Worm (Caenorhabditis elegans) whole organism, late embryonic: ENCODE measurements around the gene C05A9.2.

ENCODE experiments used
- C08G9.2 ChIP-seq: sonication (generic microtip); optimal IDR thresholded peaks from 2 replicates; lab custom pipeline; 2016; ENCODE audit warnings: mild to moderate bottlenecking, missing genetic modification characterization, moderate library complexity, missing compliant biosample characterization
- C38D4.7 ChIP-seq: fragments of 200-800 bp; sonication (Bioruptor generic); optimal IDR thresholded peaks from 2 replicates; lab custom pipeline; 2018; ENCODE audit warnings: mild to moderate bottlenecking, missing genetic modification characterization, moderate library complexity, missing compliant biosample characterization
- F13H6.1 ChIP-seq: sonication (generic microtip); optimal IDR thresholded peaks from 2 replicates; lab custom pipeline; 2016; ENCODE audit warnings: missing genetic modification characterization, missing compliant biosample characterization
- K02D7.2 ChIP-seq: sonication (generic microtip); optimal IDR thresholded peaks from 2 replicates; lab custom pipeline; 2017; ENCODE audit warnings: mild to moderate bottlenecking, missing genetic modification characterization, missing compliant biosample characterization
- T23F11.4 ChIP-seq: fragments of 200-800 bp; sonication (Bioruptor generic); optimal IDR thresholded peaks from 2 replicates; lab custom pipeline; 2018; ENCODE audit warnings: mild to moderate bottlenecking, missing genetic modification characterization, missing compliant biosample characterization
- ahr-1 ChIP-seq: sonication (generic microtip); optimal IDR thresholded peaks from 2 replicates; lab custom pipeline; 2016; ENCODE audit warnings: missing genetic modification characterization, missing compliant biosample characterization
- ceh-14 ChIP-seq: sonication (generic microtip); optimal IDR thresholded peaks from 2 replicates; lab custom pipeline; 2016; ENCODE audit warnings: missing genotype, missing genetic modification characterization, missing compliant biosample characterization
- ceh-22 ChIP-seq: sonication (generic microtip); optimal IDR thresholded peaks from 2 replicates; lab custom pipeline; 2017; ENCODE audit warnings: missing biosample characterization, missing genetic modification characterization
- ceh-24 ChIP-seq: sonication (generic microtip); optimal IDR thresholded peaks from 2 replicates; lab custom pipeline; 2016; ENCODE audit warnings: mild to moderate bottlenecking, missing genetic modification characterization, missing compliant biosample characterization
- ceh-31 ChIP-seq: sonication (generic microtip); optimal IDR thresholded peaks from 2 replicates; lab custom pipeline; 2016; ENCODE audit warnings: missing genetic modification characterization, missing compliant biosample characterization
- ceh-45 ChIP-seq: fragments of 200-800 bp; sonication (Bioruptor generic); IDR thresholded peaks from 2 replicates; pipeline ENCODE4 v1.3.6; 2022; ENCODE audit warnings: missing genetic modification reagents, missing genetic modification characterization, missing compliant biosample characterization
- ceh-48 ChIP-seq: sonication (generic microtip); optimal IDR thresholded peaks from 2 replicates; lab custom pipeline; 2016; ENCODE audit warnings: missing genetic modification characterization, inconsistent platforms, missing compliant biosample characterization
- ceh-6 ChIP-seq: fragments of 200-800 bp; sonication (Bioruptor generic); optimal IDR thresholded peaks from 2 replicates; lab custom pipeline; 2018; ENCODE audit warnings: mild to moderate bottlenecking, missing genetic modification characterization, missing compliant biosample characterization
- ceh-9 ChIP-seq: sonication (generic microtip); optimal IDR thresholded peaks from 2 replicates; lab custom pipeline; 2016; ENCODE audit warnings: mild to moderate bottlenecking, missing genetic modification characterization, inconsistent platforms, missing compliant biosample characterization
- dmd-4 ChIP-seq: sonication (generic microtip); optimal IDR thresholded peaks from 2 replicates; lab custom pipeline; 2016; ENCODE audit warnings: borderline replicate concordance, missing genetic modification characterization, missing compliant biosample characterization
- dve-1 ChIP-seq: sonication (generic microtip); optimal IDR thresholded peaks from 2 replicates; lab custom pipeline; 2017; ENCODE audit warnings: antibody characterized with exemption, mild to moderate bottlenecking, missing genetic modification characterization, missing compliant biosample characterization
- elt-2 ChIP-seq: sonication (generic microtip); optimal IDR thresholded peaks from 2 replicates; lab custom pipeline; 2016; ENCODE audit warnings: missing genetic modification reagents, missing genetic modification characterization, missing compliant biosample characterization
- elt-4 ChIP-seq: sonication (generic microtip); optimal IDR thresholded peaks from 2 replicates; lab custom pipeline; 2016; ENCODE audit warnings: missing genetic modification characterization, missing compliant biosample characterization
- fax-1 ChIP-seq: sonication (generic microtip); optimal IDR thresholded peaks from 2 replicates; lab custom pipeline; 2016; ENCODE audit warnings: missing genotype, missing genetic modification characterization, missing compliant biosample characterization
- hlh-15 ChIP-seq: sonication (generic microtip); optimal IDR thresholded peaks from 2 replicates; lab custom pipeline; 2016; ENCODE audit warnings: missing genetic modification characterization, missing compliant biosample characterization
- lim-6 ChIP-seq: sonication (generic microtip); optimal IDR thresholded peaks from 2 replicates; lab custom pipeline; 2016; ENCODE audit warnings: missing genetic modification characterization, missing compliant biosample characterization
- lin-11 ChIP-seq: fragments of 200-800 bp; sonication (Bioruptor generic); optimal IDR thresholded peaks from 2 replicates; lab custom pipeline; 2018; ENCODE audit warnings: mild to moderate bottlenecking, missing genetic modification characterization, missing compliant biosample characterization
- nfya-1 ChIP-seq: sonication (generic microtip); optimal IDR thresholded peaks from 2 replicates; lab custom pipeline; 2017; ENCODE audit warnings: missing genetic modification characterization, mild to moderate bottlenecking, missing compliant biosample characterization, antibody characterized with exemption, moderate library complexity
- nhr-232 ChIP-seq: sonication (generic microtip); optimal IDR thresholded peaks from 2 replicates; lab custom pipeline; 2016; ENCODE audit warnings: missing genetic modification characterization, missing compliant biosample characterization
- npax-4 ChIP-seq: sonication (generic microtip); optimal IDR thresholded peaks from 2 replicates; lab custom pipeline; 2016; ENCODE audit warnings: missing genetic modification characterization, missing compliant biosample characterization
- odd-2 ChIP-seq: sonication (generic microtip); optimal IDR thresholded peaks from 2 replicates; lab custom pipeline; 2017; ENCODE audit warnings: antibody characterized with exemption, mild to moderate bottlenecking, missing genetic modification characterization, missing compliant biosample characterization
- pag-3 ChIP-seq: sonication (generic microtip); optimal IDR thresholded peaks from 2 replicates; lab custom pipeline; 2016; ENCODE audit warnings: missing compliant biosample characterization, missing genetic modification characterization, borderline replicate concordance
- pax-1 ChIP-seq: fragments of 150-350 bp; optimal IDR thresholded peaks from 2 replicates; lab custom pipeline; 2014; ENCODE audit warnings: missing biosample characterization, missing genetic modification characterization
- pha-4 ChIP-seq: fragments of 150-350 bp; optimal IDR thresholded peaks from 2 replicates; lab custom pipeline; 2018; ENCODE audit warnings: missing biosample characterization, missing genetic modification reagents, missing genetic modification characterization
- pqm-1 ChIP-seq: sonication (generic microtip); optimal IDR thresholded peaks from 2 replicates; lab custom pipeline; 2016; ENCODE audit warnings: missing genetic modification characterization, missing compliant biosample characterization
- pros-1 ChIP-seq: fragments of 150-350 bp; optimal IDR thresholded peaks from 2 replicates; lab custom pipeline; 2014; ENCODE audit warnings: missing biosample characterization, missing genetic modification reagents, missing genetic modification characterization
- ref-2 ChIP-seq: sonication (generic microtip); optimal IDR thresholded peaks from 2 replicates; lab custom pipeline; 2016; ENCODE audit warnings: missing genetic modification characterization, missing compliant biosample characterization
- sox-2 ChIP-seq: fragments of 200-800 bp; sonication (Bioruptor generic); IDR thresholded peaks from 2 replicates; pipeline ENCODE4 v1.3.6; 2022; ENCODE audit warnings: missing genetic modification reagents, missing genetic modification characterization, missing compliant biosample characterization
- unc-3 ChIP-seq, 2 experiments: fragments of 200-800 bp in 1 of 2; sonication (Bioruptor generic) in 1 of 2; sonication (generic microtip) in 1 of 2; conservative IDR thresholded peaks in 1 of 2; optimal IDR thresholded peaks in 1 of 2; 2 replicates each; pipeline versions ENCODE4 v1.3.6 to Lab custom; 2016 to 2022; ENCODE audit warnings: missing compliant biosample characterization in 2 of 2, missing genetic modification characterization in 2 of 2, missing genetic modification reagents in 1 of 2
- unc-42 ChIP-seq: sonication (generic microtip); optimal IDR thresholded peaks from 2 replicates; lab custom pipeline; 2016; ENCODE audit warnings: missing genotype, missing genetic modification characterization, missing compliant biosample characterization
- unc-55 ChIP-seq: sonication (generic microtip); optimal IDR thresholded peaks from 2 replicates; lab custom pipeline; 2017; ENCODE audit warnings: missing biosample characterization, missing genetic modification reagents, missing genetic modification characterization
- zip-5 ChIP-seq: sonication (generic microtip); optimal IDR thresholded peaks from 2 replicates; lab custom pipeline; 2016; ENCODE audit warnings: missing genetic modification characterization, missing compliant biosample characterization
- ztf-16 ChIP-seq: sonication (generic microtip); optimal IDR thresholded peaks from 2 replicates; lab custom pipeline; 2017; ENCODE audit warnings: missing genetic modification characterization, missing compliant biosample characterization

The C05A9.2 gene

DNA sequence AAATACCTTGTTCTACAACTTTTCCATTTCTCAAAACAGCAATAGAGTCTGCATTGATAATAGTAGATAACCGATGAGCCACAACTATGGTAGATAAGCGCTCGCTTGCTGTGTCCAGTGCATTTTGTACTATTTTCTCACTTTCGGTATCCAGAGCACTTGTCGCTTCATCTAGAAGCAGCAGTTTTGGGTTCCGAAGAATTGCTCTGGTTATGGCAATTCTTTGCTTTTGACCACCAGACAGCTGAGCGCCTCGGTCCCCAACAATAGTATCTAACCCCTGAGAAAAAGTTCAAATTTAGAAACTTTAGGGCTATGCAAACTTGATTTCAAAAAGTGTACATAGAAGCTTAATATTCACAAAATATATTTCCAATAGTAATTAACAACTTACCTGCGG is 15.1 kb upstream of the C05A9.2 start:
- TF ChIP-seq ref-2 (tag; lab: Kevin White, UChicago) (no peak), ahr-1 (peak; percentile 13), ceh-24 (tag; lab: Kevin White, UChicago) (no peak), ceh-9 (tag; lab: Kevin White, UChicago) (no peak)

DNA sequence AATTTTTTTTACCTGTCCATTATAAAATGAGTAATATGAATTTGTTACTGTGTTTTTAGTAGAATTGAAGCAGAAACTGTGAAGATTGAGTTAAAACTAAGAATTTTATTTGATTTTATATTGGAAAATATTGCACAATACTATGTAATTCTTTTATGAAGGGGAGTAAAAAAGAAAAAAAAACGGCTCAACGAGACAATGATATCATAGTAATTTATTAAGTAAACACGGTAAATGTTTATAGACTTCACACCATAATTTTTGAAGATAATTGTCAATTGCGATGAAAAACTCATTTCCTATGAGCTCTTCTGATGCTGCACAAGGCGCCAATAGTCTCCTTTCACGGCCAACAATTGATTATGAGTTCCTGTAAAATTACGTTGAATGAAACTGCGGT is 14.7 kb upstream of the C05A9.2 start, which contains the start of gene pgp-5:
TSS of gene pgp-5 (minus strand) at position 87 of the 400 bp plus-strand sequence.
- TF ChIP-seq pha-4 (tag; lab: Kevin White, UChicago) (no peak), ceh-22 (tag; lab: Kevin White, UChicago) (no peak), sox-2 (no peak), C38D4.7 (no peak), zip-5 (tag; lab: Kevin White, UChicago) (no peak), pqm-1 (no peak), unc-3 (GFP tag; conservative IDR thresholded peaks at IDR 0.05; lab: Robert Waterston, UW) (no peak), unc-3 (tag; optimal IDR thresholded peaks at IDR 0.05; lab: Kevin White, UChicago) (no peak), pag-3 (tag; lab: Kevin White, UChicago) (no peak)

DNA sequence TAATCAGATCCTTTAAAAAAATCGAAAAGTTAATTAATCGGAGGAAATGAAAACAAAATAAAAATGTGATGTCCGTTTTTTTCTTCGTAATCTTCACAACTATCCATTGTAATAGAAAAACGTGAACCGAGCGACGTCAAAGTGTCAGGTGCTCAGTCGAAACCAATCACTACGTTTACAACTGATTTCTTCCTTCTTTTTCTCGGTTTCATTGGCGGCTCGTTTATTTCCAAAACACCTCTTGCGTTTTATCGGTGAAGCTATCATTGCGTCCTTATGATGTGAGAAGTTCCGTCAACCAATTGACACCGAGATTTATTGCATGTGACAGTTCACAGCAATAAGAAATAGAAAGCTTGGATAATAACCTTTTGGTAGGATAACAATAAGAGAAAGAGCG is 8.8 kb upstream of the C05A9.2 start:
- peak; percentile 52 for TF ChIP-seq nfya-1
- peak; percentile 30 for TF ChIP-seq unc-55
- TF ChIP-seq ceh-6: no peak
- no peak for TF ChIP-seq K02D7.2
- no peak for TF ChIP-seq hlh-15 (tag; lab: Kevin White, UChicago)
- no peak for TF ChIP-seq ceh-14

DNA sequence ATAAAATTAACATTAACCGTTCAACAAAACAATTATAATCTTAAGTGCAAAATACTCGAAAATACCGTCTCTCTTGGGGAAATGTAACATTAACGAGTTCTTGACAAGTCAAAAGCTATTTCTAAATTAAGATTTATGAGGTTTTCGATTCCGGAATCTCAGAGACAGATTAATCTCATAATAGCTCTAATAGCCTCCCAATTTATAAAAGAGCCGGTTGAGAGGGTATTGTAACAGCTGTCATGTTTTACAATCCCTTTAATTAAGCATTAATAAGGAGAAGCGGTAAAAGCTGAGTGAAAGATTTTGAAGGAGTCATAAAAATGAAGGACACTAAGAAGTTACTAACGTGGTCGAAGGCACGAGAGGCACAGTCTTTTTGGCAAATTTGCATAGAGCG is 7.3 kb upstream of the C05A9.2 start:
- TF ChIP-seq lim-6 (tag; lab: Kevin White, UChicago) (no peak), F13H6.1 (tag; lab: Kevin White, UChicago) (no peak), unc-42 (tag; lab: Kevin White, UChicago) (peak; percentile 51), nhr-232 (no peak), hlh-15 (tag; lab: Kevin White, UChicago) (no peak), dmd-4 (tag; lab: Kevin White, UChicago) (no peak), C08G9.2 (tag; lab: Kevin White, UChicago) (no peak), ceh-31 (no peak), pax-1 (tag; lab: Kevin White, UChicago) (peak; percentile 24), odd-2 (tag; lab: Kevin White, UChicago) (no peak), ceh-48 (tag; lab: Kevin White, UChicago) (no peak), nfya-1 (no peak), T23F11.4 (GFP tag; lab: Kevin White, UChicago) (no peak), npax-4 (tag; lab: Kevin White, UChicago) (no peak), elt-4 (tag; lab: Kevin White, UChicago) (no peak)

DNA sequence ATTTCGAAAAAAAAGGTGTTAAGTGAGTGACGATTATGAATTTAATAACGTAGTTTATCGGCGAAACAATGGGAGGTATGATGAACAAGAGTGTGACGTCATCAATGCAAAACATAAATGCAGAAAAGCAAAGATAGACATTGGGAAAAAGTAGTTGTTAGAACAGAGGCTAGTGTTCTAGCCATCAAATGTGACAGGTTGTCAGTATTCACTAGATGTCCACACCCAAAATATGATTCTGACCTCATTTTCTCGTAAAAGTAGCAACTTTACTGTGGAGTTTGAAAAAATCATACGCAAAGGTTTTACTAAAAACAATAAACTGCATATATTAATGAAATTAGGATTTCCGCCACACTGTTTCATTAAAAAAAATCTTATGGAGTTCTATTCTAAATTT is 6.7 kb upstream of the C05A9.2 start:
- TF ChIP-seq unc-55 (peak; percentile 58), lin-11 (no peak), dmd-4 (tag; lab: Kevin White, UChicago) (no peak), dve-1 (tag; lab: Kevin White, UChicago) (no peak), fax-1 (tag; lab: Kevin White, UChicago) (no peak), ztf-16 (tag; lab: Kevin White, UChicago) (no peak), pros-1 (tag; lab: Kevin White, UChicago) (no peak), elt-2 (tag; lab: Kevin White, UChicago) (no peak), ceh-45 (GFP tag; lab: Robert Waterston, UW) (no peak)
